Worm (Caenorhabditis elegans) whole organism, L1 larva: Measurements from ENCODE around the gene suex-2.

Experiments used
- C04F5.9 ChIP-seq: sonication (generic microtip); optimal IDR thresholded peaks from 2 replicates; lab custom pipeline; 2016; ENCODE audit warnings: missing genetic modification characterization, missing compliant biosample characterization
- C16A3.4 ChIP-seq: fragments of 150-350 bp; optimal IDR thresholded peaks from 2 replicates; lab custom pipeline; 2014; ENCODE audit warnings: missing biosample characterization, missing genetic modification characterization
- C34B4.2 ChIP-seq: sonication (generic microtip); optimal IDR thresholded peaks from 2 replicates; lab custom pipeline; 2017; ENCODE audit warnings: mild to moderate bottlenecking, missing genetic modification characterization, missing compliant biosample characterization
- Y116A8C.19 ChIP-seq: sonication (generic microtip); optimal IDR thresholded peaks from 2 replicates; lab custom pipeline; 2016; ENCODE audit warnings: missing compliant biosample characterization, missing genetic modification characterization, borderline replicate concordance
- aha-1 ChIP-seq: fragments of 150-350 bp; optimal IDR thresholded peaks from 2 replicates; lab custom pipeline; 2014; ENCODE audit warnings: missing biosample characterization, missing genetic modification characterization
- aly-2 ChIP-seq: fragments of 150-350 bp; optimal IDR thresholded peaks from 2 replicates; lab custom pipeline; 2014; ENCODE audit warnings: missing biosample characterization, missing genetic modification characterization
- blmp-1 ChIP-seq: fragments of 150-350 bp; optimal IDR thresholded peaks from 2 replicates; lab custom pipeline; 2014; ENCODE audit warnings: missing biosample characterization, missing genetic modification characterization
- ceh-88 ChIP-seq: fragments of 200-800 bp; sonication (Bioruptor generic); IDR thresholded peaks from 2 replicates; pipeline ENCODE4 v1.3.6; 2022; ENCODE audit warnings: missing genetic modification characterization, missing compliant biosample characterization
- ceh-90 ChIP-seq: sonication (generic microtip); optimal IDR thresholded peaks from 2 replicates; lab custom pipeline; 2016; ENCODE audit warnings: missing genetic modification characterization, missing compliant biosample characterization
- ces-1 ChIP-seq: fragments of 150-350 bp; optimal IDR thresholded peaks from 2 replicates; lab custom pipeline; 2014; ENCODE audit warnings: missing biosample characterization, missing genetic modification reagents, missing genetic modification characterization
- efl-1 ChIP-seq, 4 experiments: fragments of 150-350 bp; optimal IDR thresholded peaks in 3 of 4; peaks in 1 of 4; 1 replicate in 1 of 4; 2 replicates in 3 of 4; lab custom pipeline; 2014; ENCODE audit warnings: missing biosample characterization in 2 of 4, missing genetic modification characterization in 2 of 4, missing genetic modification reagents in 2 of 4
- egl-13 ChIP-seq: sonication (generic microtip); optimal IDR thresholded peaks from 2 replicates; lab custom pipeline; 2016; ENCODE audit warnings: missing genotype, missing genetic modification reagents, missing genetic modification characterization, missing compliant biosample characterization
- elt-2 ChIP-seq: sonication (generic microtip); optimal IDR thresholded peaks from 2 replicates; lab custom pipeline; 2016; ENCODE audit warnings: missing genetic modification characterization, mild to moderate bottlenecking, inconsistent platforms, missing compliant biosample characterization, missing genetic modification reagents
- elt-3 ChIP-seq, 6 experiments: fragments of 150-350 bp in 1 of 6; sonication (generic microtip); optimal IDR thresholded peaks; 2 replicates each; lab custom pipeline; 2017 to 2018; ENCODE audit warnings: missing biosample characterization in 6 of 6, missing genetic modification characterization in 6 of 6, inconsistent platforms in 1 of 6
- ets-5 ChIP-seq: fragments of 200-800 bp; sonication (Bioruptor generic); IDR thresholded peaks from 2 replicates; pipeline ENCODE4 v1.3.6; 2022; ENCODE audit warnings: missing genetic modification characterization, missing compliant biosample characterization
- fkh-4 ChIP-seq: sonication (generic microtip); optimal IDR thresholded peaks from 2 replicates; lab custom pipeline; 2016; ENCODE audit warnings: missing compliant biosample characterization, missing genetic modification characterization, borderline replicate concordance
- fkh-8 ChIP-seq: sonication (generic microtip); optimal IDR thresholded peaks from 2 replicates; lab custom pipeline; 2016; ENCODE audit warnings: mild to moderate bottlenecking, missing genetic modification characterization, missing compliant biosample characterization
- fos-1 ChIP-seq: fragments of 150-350 bp; optimal IDR thresholded peaks from 2 replicates; lab custom pipeline; 2014; ENCODE audit warnings: missing biosample characterization, missing genetic modification characterization
- hlh-4 ChIP-seq: sonication (generic microtip); optimal IDR thresholded peaks from 2 replicates; lab custom pipeline; 2016; ENCODE audit warnings: mild to moderate bottlenecking, missing genetic modification characterization, missing compliant biosample characterization
- isw-1 ChIP-seq: fragments of 200-800 bp; sonication (Bioruptor generic); IDR thresholded peaks from 2 replicates; pipeline ENCODE4 v1.3.6; 2022; ENCODE audit warnings: missing genetic modification characterization, missing compliant biosample characterization
- jun-1 ChIP-seq: fragments of 150-350 bp; optimal IDR thresholded peaks from 2 replicates; lab custom pipeline; 2014; ENCODE audit warnings: missing biosample characterization, missing genetic modification reagents, missing genetic modification characterization
- lin-14 ChIP-seq: fragments of 200-800 bp; sonication (Bioruptor generic); optimal IDR thresholded peaks from 2 replicates; lab custom pipeline; 2018; ENCODE audit warnings: mild to moderate bottlenecking, missing genetic modification characterization, moderate library complexity, missing compliant biosample characterization
- lin-15B ChIP-seq: fragments of 150-350 bp; sonication (generic microtip); optimal IDR thresholded peaks from 3 replicates; lab custom pipeline; 2014; ENCODE audit warnings: missing biosample characterization, missing genetic modification characterization
- lsy-2 ChIP-seq, 2 experiments: fragments of 150-350 bp; optimal IDR thresholded peaks; 2 replicates each; lab custom pipeline; 2014; ENCODE audit warnings: missing biosample characterization in 2 of 2, missing genetic modification characterization in 2 of 2
- mab-9 ChIP-seq: fragments of 200-800 bp; sonication (Bioruptor generic); IDR thresholded peaks from 2 replicates; pipeline ENCODE4 v1.3.6; 2022; ENCODE audit warnings: missing genetic modification reagents, missing genetic modification characterization, missing compliant biosample characterization
- mdl-1 ChIP-seq, 2 experiments: fragments of 150-350 bp; optimal IDR thresholded peaks; 2 replicates each; lab custom pipeline; 2014 to 2017; ENCODE audit warnings: missing biosample characterization in 2 of 2, missing genetic modification characterization in 2 of 2, inconsistent platforms in 1 of 2
- mef-2 ChIP-seq: fragments of 150-350 bp; optimal IDR thresholded peaks from 2 replicates; lab custom pipeline; 2014; ENCODE audit warnings: missing biosample characterization, missing genetic modification characterization
- nhr-12 ChIP-seq: sonication (generic microtip); optimal IDR thresholded peaks from 2 replicates; lab custom pipeline; 2017; ENCODE audit warnings: missing biosample characterization, missing genetic modification characterization
- nhr-19 ChIP-seq: fragments of 200-800 bp; sonication (Bioruptor generic); conservative IDR thresholded peaks from 2 replicates; pipeline ENCODE4 v1.3.6; 2022; ENCODE audit warnings: missing genetic modification characterization, missing compliant biosample characterization
- nhr-28 ChIP-seq: fragments of 150-350 bp; optimal IDR thresholded peaks from 2 replicates; lab custom pipeline; 2014; ENCODE audit warnings: missing biosample characterization, missing genetic modification characterization
- nhr-71 ChIP-seq: sonication (generic microtip); optimal IDR thresholded peaks from 2 replicates; lab custom pipeline; 2016; ENCODE audit warnings: mild to moderate bottlenecking, missing genetic modification characterization, moderate library complexity, missing compliant biosample characterization
- pax-3 ChIP-seq: fragments of 200-800 bp; sonication (Bioruptor generic); optimal IDR thresholded peaks from 2 replicates; lab custom pipeline; 2018; ENCODE audit warnings: mild to moderate bottlenecking, missing genetic modification characterization, moderate library complexity, missing compliant biosample characterization
- pqm-1 ChIP-seq: sonication (generic microtip); optimal IDR thresholded peaks from 3 replicates; lab custom pipeline; 2017; ENCODE audit warnings: missing biosample characterization, missing genetic modification characterization
- rnt-1 ChIP-seq: sonication (generic microtip); optimal IDR thresholded peaks from 2 replicates; lab custom pipeline; 2016; ENCODE audit warnings: mild to moderate bottlenecking, missing genetic modification characterization, moderate library complexity, missing compliant biosample characterization
- skn-1 ChIP-seq: fragments of 150-350 bp; optimal IDR thresholded peaks from 2 replicates; lab custom pipeline; 2014; ENCODE audit warnings: missing biosample characterization, missing genetic modification characterization
- snpc-4 ChIP-seq: fragments of 150-350 bp; optimal IDR thresholded peaks from 2 replicates; lab custom pipeline; 2014; ENCODE audit warnings: missing biosample characterization, missing genetic modification characterization
- swsn-7 ChIP-seq: sonication (generic microtip); optimal IDR thresholded peaks from 2 replicates; lab custom pipeline; 2016; ENCODE audit warnings: missing genetic modification characterization, missing compliant biosample characterization
- tlp-1 ChIP-seq: fragments of 150-350 bp; optimal IDR thresholded peaks from 2 replicates; lab custom pipeline; 2014; ENCODE audit warnings: missing biosample characterization, missing genetic modification characterization
- unc-30 ChIP-seq: sonication (generic microtip); optimal IDR thresholded peaks from 2 replicates; lab custom pipeline; 2017; ENCODE audit warnings: missing biosample characterization, missing genetic modification characterization
- unc-86 ChIP-seq: sonication (generic microtip); optimal IDR thresholded peaks from 2 replicates; lab custom pipeline; 2016; ENCODE audit warnings: missing genetic modification characterization, missing compliant biosample characterization
- ztf-4 ChIP-seq: fragments of 150-350 bp; optimal IDR thresholded peaks from 2 replicates; lab custom pipeline; 2014; ENCODE audit warnings: missing biosample characterization, missing genetic modification characterization

The suex-2 gene

DNA sequence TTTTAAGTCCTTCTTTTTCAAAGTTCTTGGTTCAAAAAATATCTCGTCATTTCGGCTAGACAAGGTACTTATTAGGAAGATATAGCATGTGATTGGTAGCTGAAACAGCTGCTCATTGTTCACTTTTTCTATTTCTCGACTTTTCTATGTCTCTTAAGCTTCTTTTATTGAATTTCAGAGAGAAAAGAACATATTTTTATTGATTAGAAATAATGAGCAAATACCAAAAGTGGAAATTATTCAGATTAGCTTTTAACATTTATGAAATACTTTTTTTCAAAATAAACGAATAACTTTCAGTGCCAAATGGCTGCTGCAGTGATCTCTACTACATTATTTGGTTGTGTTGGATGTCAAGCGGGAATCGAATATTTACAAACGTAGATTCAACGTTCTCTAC is 16.5 kb downstream of the suex-2 start, which contains the start of gene nstp-1:
Gene nstp-1, plus strand, starts transcription at position 301 of the 400 bp plus-strand sequence.
- no peak for TF ChIP-seq lsy-2 (tag; optimal IDR thresholded peaks at IDR 0.05; lab: Kevin White, UChicago)
- TF ChIP-seq skn-1 (tag; lab: Kevin White, UChicago), result no peak
- no peak for TF ChIP-seq pqm-1 (tag; lab: Kevin White, UChicago)
- no peak for TF ChIP-seq aha-1
- no peak for TF ChIP-seq swsn-7
- TF ChIP-seq nhr-28, result no peak
- no peak for TF ChIP-seq fkh-4 (tag; lab: Kevin White, UChicago)
- no peak for TF ChIP-seq nhr-12 (tag; lab: Kevin White, UChicago)
- TF ChIP-seq C34B4.2 (tag; lab: Kevin White, UChicago), result no peak
- no peak for TF ChIP-seq blmp-1 (tag; lab: Kevin White, UChicago)
- TF ChIP-seq rnt-1 (tag; lab: Kevin White, UChicago), result no peak
- TF ChIP-seq C16A3.4 (tag; lab: Kevin White, UChicago), result no peak
- no peak for TF ChIP-seq isw-1 (GFP tag; lab: Robert Waterston, UW)
- no peak for TF ChIP-seq ceh-88 (GFP tag; lab: Robert Waterston, UW)
- no peak for TF ChIP-seq egl-13
- TF ChIP-seq hlh-4 (tag; lab: Kevin White, UChicago), result no peak
- TF ChIP-seq lin-15B, result no peak
- no peak for TF ChIP-seq ztf-4 (tag; lab: Kevin White, UChicago)
- TF ChIP-seq snpc-4, result no peak
- no peak for TF ChIP-seq ets-5 (GFP tag; lab: Robert Waterston, UW)

DNA sequence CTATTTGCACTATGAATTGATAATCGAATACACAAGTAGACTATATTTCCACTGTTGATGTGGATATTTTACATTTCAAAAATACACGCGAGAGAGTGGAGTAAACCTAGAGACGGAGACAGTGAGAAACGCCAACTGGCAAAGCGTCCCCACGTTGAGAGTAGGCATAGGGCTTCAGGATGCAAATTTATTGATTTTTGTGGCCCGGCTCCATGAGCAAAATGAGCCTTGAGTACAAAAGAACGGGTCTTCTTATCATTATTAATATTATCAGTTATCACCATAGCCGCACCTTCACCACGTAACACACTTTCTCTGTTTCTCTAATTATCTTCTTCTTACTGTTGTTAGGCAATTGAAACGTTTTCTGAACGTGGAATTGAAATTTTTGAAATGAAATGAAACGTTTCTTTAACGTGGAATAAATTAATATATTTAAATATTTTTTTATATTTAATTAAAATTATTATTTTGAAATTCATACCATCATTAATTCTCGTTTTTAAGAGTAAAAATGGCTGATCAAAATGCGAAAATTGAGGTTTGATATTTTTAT is 18.7 kb downstream of the suex-2 start, which contains the start of gene bre-1:
Gene bre-1, plus strand, starts transcription at position 506 of the 556 bp plus-strand sequence.
- TF ChIP-seq elt-3 (tag; optimal IDR thresholded peaks at IDR 0.05; lab: Kevin White, UChicago), result no peak
- TF ChIP-seq elt-2 (tag; lab: Kevin White, UChicago), result peak; percentile 47
- peak; percentile 24 for TF ChIP-seq rnt-1 (tag; lab: Kevin White, UChicago)
- TF ChIP-seq efl-1 (optimal IDR thresholded peaks at IDR 0.05; lab: Kevin White, UChicago), result no peak
- peak in 1 of 2 experiments; percentile 83 for TF ChIP-seq efl-1 (GFP tag; optimal IDR thresholded peaks at IDR 0.05 in 1 of 2; lab: Kevin White, UChicago)

DNA sequence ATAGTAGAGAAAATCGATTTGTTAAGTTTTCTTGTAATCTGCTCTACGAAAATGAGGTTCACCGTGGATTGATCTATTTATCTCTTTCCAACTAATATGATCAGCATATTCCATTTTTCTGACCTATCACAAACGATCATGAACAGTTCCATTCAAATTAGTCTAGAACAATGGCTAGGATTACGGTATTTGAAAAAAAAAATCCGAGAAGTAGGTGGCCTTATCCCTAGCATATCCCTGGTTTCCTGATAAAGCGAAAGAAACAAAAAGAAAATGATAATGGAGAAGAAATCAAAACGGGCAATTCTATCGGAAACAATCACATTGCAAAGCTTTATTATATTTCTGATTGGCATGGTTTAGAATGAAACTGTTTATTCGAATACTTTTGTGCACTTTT is 24.7 kb downstream of the suex-2 start, which contains the start of gene mltn-12:
Gene mltn-12, plus strand, starts transcription at position 301 of the 400 bp plus-strand sequence.
- TF ChIP-seq skn-1 (tag; lab: Kevin White, UChicago) (no peak), blmp-1 (tag; lab: Kevin White, UChicago) (no peak), C34B4.2 (tag; lab: Kevin White, UChicago) (no peak), mdl-1 (tag; optimal IDR thresholded peaks at IDR 0.05; lab: Kevin White, UChicago) (no peak), elt-2 (tag; lab: Kevin White, UChicago) (no peak), Y116A8C.19 (tag; lab: Kevin White, UChicago) (no peak), unc-30 (no peak), nhr-71 (no peak), ces-1 (GFP tag; lab: Kevin White, UChicago) (no peak), ceh-90 (no peak), jun-1 (tag; lab: Kevin White, UChicago) (no peak)

DNA sequence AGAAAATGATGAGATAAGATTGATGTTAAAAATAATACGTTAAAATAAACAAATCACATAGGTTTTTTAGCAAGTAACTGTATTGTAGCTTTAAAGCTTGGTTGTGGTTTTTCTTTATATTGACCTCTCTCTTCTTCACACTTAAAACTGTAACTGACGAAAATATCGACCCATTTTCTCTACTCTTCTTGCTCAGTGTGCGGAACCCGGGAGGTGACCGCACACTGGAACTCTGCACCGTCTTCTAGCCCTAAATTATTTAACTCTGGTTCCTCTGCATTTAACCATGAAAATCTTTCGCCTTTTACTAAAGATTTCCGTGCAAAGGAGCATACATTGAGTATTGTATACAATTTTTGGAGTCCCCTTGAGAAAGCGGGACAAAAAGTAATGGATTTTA is 26.4 kb downstream of the suex-2 start:
- TF ChIP-seq nhr-19 (no peak), lin-14 (no peak), mab-9 (GFP tag; lab: Robert Waterston, UW) (no peak), skn-1 (tag; lab: Kevin White, UChicago) (no peak), unc-86 (tag; lab: Kevin White, UChicago) (no peak), lin-15B (no peak), fos-1 (tag; lab: Kevin White, UChicago) (no peak), C04F5.9 (tag; lab: Kevin White, UChicago) (no peak), ces-1 (GFP tag; lab: Kevin White, UChicago) (no peak), aly-2 (tag; lab: Kevin White, UChicago) (no peak), tlp-1 (tag; lab: Kevin White, UChicago) (no peak), mef-2 (tag; lab: Kevin White, UChicago) (no peak), fkh-8 (tag; lab: Kevin White, UChicago) (no peak), pax-3 (no peak), egl-13 (no peak), mdl-1 (tag; optimal IDR thresholded peaks at IDR 0.05; lab: Kevin White, UChicago) (no peak)
